Worm (Caenorhabditis elegans) whole organism, early embryonic: ENCODE measurements around the gene C02E7.10.

Source experiments
- B0310.2 ChIP-seq: sonication (generic microtip); optimal IDR thresholded peaks from 2 replicates; lab custom pipeline; 2016; ENCODE audit warnings: mild to moderate bottlenecking, missing genetic modification characterization, missing compliant biosample characterization
- F13C5.2 ChIP-seq: sonication (generic microtip); optimal IDR thresholded peaks from 2 replicates; lab custom pipeline; 2017; ENCODE audit warnings: mild to moderate bottlenecking, missing genetic modification characterization, inconsistent platforms, missing compliant biosample characterization
- aly-1 ChIP-seq: sonication (generic microtip); optimal IDR thresholded peaks from 2 replicates; lab custom pipeline; 2016; ENCODE audit warnings: missing genetic modification characterization, missing compliant biosample characterization
- ama-1 ChIP-seq: fragments of 150-350 bp; optimal IDR thresholded peaks from 2 replicates; lab custom pipeline; 2014
- ceh-13 ChIP-seq: fragments of 200-800 bp; sonication (Bioruptor generic); optimal IDR thresholded peaks from 2 replicates; lab custom pipeline; 2018; ENCODE audit warnings: mild to moderate bottlenecking, missing genetic modification characterization, missing compliant biosample characterization
- ceh-36 ChIP-seq: sonication (generic microtip); optimal IDR thresholded peaks from 2 replicates; lab custom pipeline; 2016; ENCODE audit warnings: missing genetic modification characterization, inconsistent platforms, missing compliant biosample characterization
- ets-7 ChIP-seq: sonication (generic microtip); optimal IDR thresholded peaks from 2 replicates; lab custom pipeline; 2016; ENCODE audit warnings: missing genotype, missing genetic modification characterization, missing compliant biosample characterization
- flt-1 ChIP-seq: fragments of 200-800 bp; sonication (Bioruptor generic); IDR thresholded peaks from 2 replicates; pipeline ENCODE4 v1.3.6; 2022; ENCODE audit warnings: missing genetic modification characterization, missing compliant biosample characterization
- hmbx-1 ChIP-seq: sonication (generic microtip); optimal IDR thresholded peaks from 2 replicates; lab custom pipeline; 2016; ENCODE audit warnings: mild to moderate bottlenecking, missing genetic modification characterization, missing compliant biosample characterization
- hmg-4 ChIP-seq: fragments of 200-800 bp; sonication (Bioruptor generic); optimal IDR thresholded peaks from 2 replicates; lab custom pipeline; 2018; ENCODE audit warnings: mild to moderate bottlenecking, missing genetic modification characterization, missing compliant biosample characterization
- hnd-1 ChIP-seq: sonication (generic microtip); optimal IDR thresholded peaks from 2 replicates; lab custom pipeline; 2016; ENCODE audit warnings: missing genetic modification characterization, missing compliant biosample characterization
- pes-1 ChIP-seq: fragments of 200-800 bp; sonication (Bioruptor generic); IDR thresholded peaks from 2 replicates; pipeline ENCODE4 v1.3.6; 2022; ENCODE audit warnings: missing genetic modification reagents, missing genetic modification characterization, missing compliant biosample characterization
- scrt-1 ChIP-seq: fragments of 200-800 bp; sonication (Bioruptor generic); IDR thresholded peaks from 2 replicates; pipeline ENCODE4 v1.3.6; 2022; ENCODE audit warnings: missing genetic modification characterization, missing compliant biosample characterization
- sea-1 ChIP-seq: fragments of 200-800 bp; sonication (Bioruptor generic); conservative IDR thresholded peaks from 2 replicates; pipeline ENCODE4 v1.3.6; 2022; ENCODE audit warnings: missing genetic modification characterization, missing compliant biosample characterization
- tbx-11 ChIP-seq: fragments of 200-800 bp; sonication (Bioruptor generic); IDR thresholded peaks from 2 replicates; pipeline ENCODE4 v1.3.6; 2022; ENCODE audit warnings: missing genetic modification characterization, missing compliant biosample characterization
- tbx-37 ChIP-seq: fragments of 200-800 bp; sonication (Bioruptor generic); conservative IDR thresholded peaks from 2 replicates; pipeline ENCODE4 v1.3.6; 2022; ENCODE audit warnings: missing genetic modification reagents, missing genetic modification characterization, missing compliant biosample characterization
- tra-4 ChIP-seq: sonication (generic microtip); optimal IDR thresholded peaks from 2 replicates; lab custom pipeline; 2017; ENCODE audit warnings: missing genetic modification characterization, missing compliant biosample characterization

C02E7.10 gene

ce11 chrV:4929842-4930241, 3.0 kb downstream of the C02E7.10 start, which contains the start of gene str-205:
str-205 (minus strand) TSS chrV:4929942.
- TF ChIP-seq hmbx-1 (tag; lab: Kevin White, UChicago) (no peak), tbx-37 (GFP tag; lab: Robert Waterston, UW) (no peak), ets-7 (tag; lab: Kevin White, UChicago) (no peak), tbx-11 (GFP tag; lab: Robert Waterston, UW) (no peak), tra-4 (no peak), ama-1 (lab: Kevin White, UChicago) (no peak), B0310.2 (tag; lab: Kevin White, UChicago) (no peak), scrt-1 (GFP tag; lab: Robert Waterston, UW) (no peak), sea-1 (no peak), ceh-36 (no peak)

- TF ChIP-seq B0310.2 (tag; lab: Kevin White, UChicago) (no peak), tbx-11 (GFP tag; lab: Robert Waterston, UW) (no peak), ceh-13 (GFP tag; lab: Kevin White, UChicago) (no peak), hmg-4 (GFP tag; lab: Kevin White, UChicago) (no peak), aly-1 (tag; lab: Kevin White, UChicago) (no peak), ama-1 (lab: Kevin White, UChicago) (no peak), tbx-37 (GFP tag; lab: Robert Waterston, UW) (no peak), pes-1 (no peak), hmbx-1 (tag; lab: Kevin White, UChicago) (no peak), ceh-36 (no peak), F13C5.2 (tag; lab: Kevin White, UChicago) (no peak), flt-1 (GFP tag; lab: Robert Waterston, UW) (no peak)
Observed at ce11 chrV:4926371-4926770, 6.5 kb downstream of the C02E7.10 start, which contains the start of gene srh-21. srh-21 (plus strand) TSS chrV:4926671.

- TF ChIP-seq ets-7 (tag; lab: Kevin White, UChicago) (no peak), scrt-1 (GFP tag; lab: Robert Waterston, UW) (no peak), sea-1 (no peak), hmbx-1 (tag; lab: Kevin White, UChicago) (no peak), ama-1 (lab: Kevin White, UChicago) (no peak), F13C5.2 (tag; lab: Kevin White, UChicago) (no peak), pes-1 (no peak), tbx-37 (GFP tag; lab: Robert Waterston, UW) (no peak), tbx-11 (GFP tag; lab: Robert Waterston, UW) (no peak), tra-4 (no peak), ceh-13 (GFP tag; lab: Kevin White, UChicago) (no peak), hmg-4 (GFP tag; lab: Kevin White, UChicago) (no peak), B0310.2 (tag; lab: Kevin White, UChicago) (no peak), flt-1 (GFP tag; lab: Robert Waterston, UW) (no peak), hnd-1 (tag; lab: Kevin White, UChicago) (no peak), ceh-36 (no peak), aly-1 (tag; lab: Kevin White, UChicago) (no peak)
Observed at ce11 chrV:4924618-4925017, 8.2 kb downstream of the C02E7.10 start, which contains the start of gene srh-20. srh-20 (plus strand) TSS chrV:4924918.

ce11 chrV:4922024-4922423, 10.8 kb downstream of the C02E7.10 start, which contains the start of gene srh-22:
srh-22 (plus strand) TSS chrV:4922324.
- no peak for TF ChIP-seq tbx-11 (GFP tag; lab: Robert Waterston, UW)
- TF ChIP-seq flt-1 (GFP tag; lab: Robert Waterston, UW) = no peak
- no peak for TF ChIP-seq ama-1 (lab: Kevin White, UChicago)
- TF ChIP-seq hnd-1 (tag; lab: Kevin White, UChicago) = no peak
- no peak for TF ChIP-seq B0310.2 (tag; lab: Kevin White, UChicago)
- no peak for TF ChIP-seq F13C5.2 (tag; lab: Kevin White, UChicago)
- TF ChIP-seq scrt-1 (GFP tag; lab: Robert Waterston, UW) = no peak
- no peak for TF ChIP-seq hmg-4 (GFP tag; lab: Kevin White, UChicago)
- no peak for TF ChIP-seq ets-7 (tag; lab: Kevin White, UChicago)
- TF ChIP-seq tra-4 = no peak
- TF ChIP-seq aly-1 (tag; lab: Kevin White, UChicago) = no peak
- no peak for TF ChIP-seq ceh-36
- TF ChIP-seq hmbx-1 (tag; lab: Kevin White, UChicago) = no peak
- TF ChIP-seq ceh-13 (GFP tag; lab: Kevin White, UChicago) = no peak
- no peak for TF ChIP-seq pes-1
- TF ChIP-seq tbx-37 (GFP tag; lab: Robert Waterston, UW) = no peak

- TF ChIP-seq pes-1 = no peak
- no peak for TF ChIP-seq scrt-1 (GFP tag; lab: Robert Waterston, UW)
- TF ChIP-seq hnd-1 (tag; lab: Kevin White, UChicago) = no peak
- no peak for TF ChIP-seq sea-1
- TF ChIP-seq tbx-37 (GFP tag; lab: Robert Waterston, UW) = no peak
- TF ChIP-seq tra-4 = no peak
- no peak for TF ChIP-seq hmg-4 (GFP tag; lab: Kevin White, UChicago)
- no peak for TF ChIP-seq ceh-36
- TF ChIP-seq ama-1 (lab: Kevin White, UChicago) = no peak
- no peak for TF ChIP-seq ets-7 (tag; lab: Kevin White, UChicago)
- TF ChIP-seq flt-1 (GFP tag; lab: Robert Waterston, UW) = no peak
- no peak for TF ChIP-seq ceh-13 (GFP tag; lab: Kevin White, UChicago)
- TF ChIP-seq F13C5.2 (tag; lab: Kevin White, UChicago) = no peak
- no peak for TF ChIP-seq aly-1 (tag; lab: Kevin White, UChicago)
- TF ChIP-seq hmbx-1 (tag; lab: Kevin White, UChicago) = no peak
- no peak for TF ChIP-seq tbx-11 (GFP tag; lab: Robert Waterston, UW)
- TF ChIP-seq B0310.2 (tag; lab: Kevin White, UChicago) = no peak
Observed at ce11 chrV:4920690-4921152, 12.1 kb downstream of the C02E7.10 start, which contains the start of the genes C02E7.8 and srh-23. C02E7.8 (minus strand) TSS chrV:4920790. srh-23 (plus strand) TSS chrV:4921102.

- TF ChIP-seq tbx-37 (GFP tag; lab: Robert Waterston, UW) (no peak), ceh-13 (GFP tag; lab: Kevin White, UChicago) (no peak), flt-1 (GFP tag; lab: Robert Waterston, UW) (no peak), ets-7 (tag; lab: Kevin White, UChicago) (no peak), ama-1 (lab: Kevin White, UChicago) (no peak), tbx-11 (GFP tag; lab: Robert Waterston, UW) (no peak), hmg-4 (GFP tag; lab: Kevin White, UChicago) (no peak), hmbx-1 (tag; lab: Kevin White, UChicago) (no peak), aly-1 (tag; lab: Kevin White, UChicago) (no peak), F13C5.2 (tag; lab: Kevin White, UChicago) (no peak), scrt-1 (GFP tag; lab: Robert Waterston, UW) (no peak), hnd-1 (tag; lab: Kevin White, UChicago) (no peak), pes-1 (no peak), B0310.2 (tag; lab: Kevin White, UChicago) (no peak), tra-4 (no peak)
Observed at ce11 chrV:4918664-4919257, 14.1 kb downstream of the C02E7.10 start, which contains the start of gene C02E7.6. C02E7.6 (plus strand) TSS chrV:4919207.
